Fruit fly (Drosophila melanogaster): Measurements from ENCODE around the gene CG14054.
A peak's percentile ranks its signal among the peaks of the same experiment; 100 is the strongest.

CG14054 gene

dm6 chrX:2043660-2044397, 22.3 kb downstream of the CG14054 start, which contains the start of gene CG4325:
Gene CG4325 (minus strand): TSS chrX:2043818.
- no peak for TF ChIP-seq noc (tag; optimal IDR thresholded peaks at IDR 0.05)

dm6 chrX:2041981-2042847, 23.9 kb downstream of the CG14054 start, which contains the start of the genes Actn and usp:
Gene Actn (minus strand): TSS chrX:2042311.
Gene usp (minus strand): TSS chrX:2042311.
- TF ChIP-seq noc (tag; optimal IDR thresholded peaks at IDR 0.05), result no peak

- peak; percentile 65 for TF ChIP-seq noc (tag; optimal IDR thresholded peaks at IDR 0.05)
Observed at dm6 chrX:2041312-2041918, 24.7 kb downstream of the CG14054 start, which contains the start of gene CG4313. Gene CG4313 (plus strand): TSS chrX:2041868.

dm6 chrX:2037605-2038004, 28.6 kb downstream of the CG14054 start:
- no peak for TF ChIP-seq noc (tag; optimal IDR thresholded peaks at IDR 0.05)

- TF ChIP-seq noc (tag; optimal IDR thresholded peaks at IDR 0.05), result peak; percentile 8
Observed at dm6 chrX:2036800-2037488, 29.2 kb downstream of the CG14054 start.

DNA sequence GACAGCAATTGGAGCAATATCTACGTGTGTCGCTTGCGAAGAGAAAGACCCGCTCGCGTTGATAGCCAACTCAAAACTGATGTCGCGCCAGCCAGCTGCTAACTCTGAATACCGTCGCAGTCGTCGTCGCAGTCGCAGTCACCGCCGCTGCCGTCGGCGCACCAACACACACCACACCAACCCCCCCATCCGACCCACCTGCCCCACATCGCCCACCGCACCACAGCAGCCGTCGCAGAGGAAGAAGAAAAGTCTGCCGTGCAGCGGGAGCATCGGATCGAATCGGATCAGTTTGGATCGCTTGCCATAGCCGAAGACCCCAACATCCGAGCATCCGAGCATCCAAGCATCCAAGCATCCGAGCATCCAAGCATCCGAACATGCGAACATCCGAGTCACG, 29.8 kb downstream of the CG14054 start:
- no peak for TF ChIP-seq noc (tag; optimal IDR thresholded peaks at IDR 0.05)

dm6 chrX:2032821-2033436, 33.2 kb downstream of the CG14054 start:
- TF ChIP-seq noc (tag; optimal IDR thresholded peaks at IDR 0.05), result no peak

- TF ChIP-seq noc (tag; optimal IDR thresholded peaks at IDR 0.05), result no peak
Observed at dm6 chrX:2032160-2032801, 33.9 kb downstream of the CG14054 start.

- TF ChIP-seq noc (tag; optimal IDR thresholded peaks at IDR 0.05), result no peak
Observed at dm6 chrX:2031308-2031707, 34.9 kb downstream of the CG14054 start.

dm6 chrX:2024819-2025218, 41.3 kb downstream of the CG14054 start:
- no peak for TF ChIP-seq noc (tag; optimal IDR thresholded peaks at IDR 0.05)

All from whole organism, larva.